Worm (Caenorhabditis elegans): ENCODE data around the gene C27D6.1.

DNA sequence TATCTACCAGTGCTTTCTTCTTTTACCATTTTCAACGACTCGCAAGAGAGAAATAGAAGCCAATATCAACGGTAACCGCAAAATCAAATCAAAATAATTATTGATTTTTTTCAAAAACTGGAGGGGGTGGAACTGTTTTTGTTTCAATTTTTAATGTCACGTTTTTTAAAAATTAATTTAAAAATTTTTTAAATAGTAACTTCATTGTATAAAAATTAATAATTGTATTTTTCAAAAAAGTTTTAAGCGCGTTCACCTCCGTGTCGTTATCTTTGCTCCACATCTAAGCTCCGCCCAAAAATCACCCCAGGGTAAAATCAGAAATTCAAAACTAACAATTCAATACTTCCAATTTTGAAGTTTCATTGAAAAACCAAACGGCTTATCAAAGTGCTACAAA, 11.4 kb upstream of the C27D6.1 start, which contains the start of gene C27D6.11:
- TF ChIP-seq nhr-28 (tag; optimal IDR thresholded peaks at IDR 0.05), result no peak
- no peak for TF ChIP-seq aly-2 (tag; optimal IDR thresholded peaks at IDR 0.05)
- no peak for TF ChIP-seq nhr-11 (tag; optimal IDR thresholded peaks at IDR 0.05)

All from whole organism, L3 larva.